Fruit fly (Drosophila melanogaster) whole organism, embryonic: ENCODE measurements around the gene GstD5.

Experiments used
- Antp ChIP-seq: fragments of 200-800 bp; sonication (Bioruptor generic); optimal IDR thresholded peaks from 3 replicates; lab custom pipeline; 2016; ENCODE audit warnings: missing biosample characterization, missing genetic modification characterization
- BEAF-32 ChIP-seq: fragments of 200-800 bp; sonication (Bioruptor generic); optimal IDR thresholded peaks from 3 replicates; lab custom pipeline; 2017; ENCODE audit warnings: missing biosample characterization, missing genetic modification characterization, mild to moderate bottlenecking, moderate library complexity, missing genetic modification reagents
- Bgb ChIP-seq: fragments of 200-800 bp; sonication (Bioruptor generic); IDR thresholded peaks from 2 replicates; pipeline ENCODE4 v1.3.6; 2022; ENCODE audit warnings: missing biosample characterization, missing genetic modification characterization; ENCODE audit not compliant: partially characterized antibody
- CG1024 ChIP-seq: fragments of 200-800 bp; sonication (Bioruptor generic); IDR thresholded peaks from 2 replicates; pipeline ENCODE4 v1.3.6; 2022; ENCODE audit warnings: missing biosample characterization, missing genetic modification characterization
- CG10462 ChIP-seq: fragments of 200-800 bp; sonication (Bioruptor generic); optimal IDR thresholded peaks from 2 replicates; lab custom pipeline; 2016; ENCODE audit warnings: missing biosample characterization, missing genetic modification characterization
- CG12659 ChIP-seq: fragments of 200-800 bp; sonication (Bioruptor generic); optimal IDR thresholded peaks from 3 replicates; lab custom pipeline; 2017; ENCODE audit warnings: mild to moderate bottlenecking, missing biosample characterization, missing genetic modification reagents, missing genetic modification characterization
- CG12769 ChIP-seq: fragments of 200-800 bp; sonication (Bioruptor generic); optimal IDR thresholded peaks from 2 replicates; lab custom pipeline; 2019; ENCODE audit warnings: missing biosample characterization, mild to moderate bottlenecking, missing genetic modification characterization, moderate library complexity
- CG14441 ChIP-seq: fragments of 200-800 bp; sonication (Bioruptor generic); IDR thresholded peaks from 2 replicates; pipeline ENCODE4 v1.3.6; 2022; ENCODE audit warnings: missing biosample characterization, missing genetic modification characterization
- CG14667 ChIP-seq: fragments of 200-800 bp; sonication (Bioruptor generic); IDR thresholded peaks from 2 replicates; pipeline ENCODE4 v1.3.6; 2022; ENCODE audit warnings: missing biosample characterization, missing genetic modification characterization
- CG1529 ChIP-seq: fragments of 200-800 bp; sonication (Bioruptor generic); optimal IDR thresholded peaks from 3 replicates; lab custom pipeline; 2018; ENCODE audit warnings: missing biosample characterization, missing genetic modification characterization
- CG15514 ChIP-seq: fragments of 200-800 bp; sonication (Bioruptor generic); optimal IDR thresholded peaks from 3 replicates; lab custom pipeline; 2017; ENCODE audit warnings: missing biosample characterization, missing genetic modification characterization, mild to moderate bottlenecking, moderate library complexity, missing genetic modification reagents
- CG1602 ChIP-seq: fragments of 200-800 bp; sonication (Bioruptor generic); optimal IDR thresholded peaks from 3 replicates; lab custom pipeline; 2016; ENCODE audit warnings: missing biosample characterization, missing genetic modification characterization
- CG17328 ChIP-seq: fragments of 200-800 bp; sonication (Bioruptor generic); IDR thresholded peaks from 2 replicates; pipeline ENCODE4 v1.3.6; 2022; ENCODE audit warnings: missing biosample characterization, missing genetic modification characterization
- CG18476 ChIP-seq: fragments of 200-800 bp; sonication (Bioruptor generic); optimal IDR thresholded peaks from 2 replicates; lab custom pipeline; 2016; ENCODE audit warnings: missing biosample characterization, mild to moderate bottlenecking, missing genetic modification characterization
- CG3163 ChIP-seq: fragments of 200-800 bp; sonication (Bioruptor generic); optimal IDR thresholded peaks from 3 replicates; lab custom pipeline; 2016; ENCODE audit warnings: missing biosample characterization, missing genetic modification characterization
- CG5180 ChIP-seq: fragments of 200-800 bp; sonication (Bioruptor generic); optimal IDR thresholded peaks from 3 replicates; lab custom pipeline; 2017; ENCODE audit warnings: missing biosample characterization, missing genetic modification characterization, mild to moderate bottlenecking, moderate library complexity, missing genetic modification reagents
- CG7556 ChIP-seq: fragments of 200-800 bp; sonication (Bioruptor generic); optimal IDR thresholded peaks from 2 replicates; lab custom pipeline; 2017; ENCODE audit warnings: missing biosample characterization, mild to moderate bottlenecking, missing genetic modification characterization
- CG8089 ChIP-seq: fragments of 200-800 bp; sonication (Bioruptor generic); optimal IDR thresholded peaks from 3 replicates; lab custom pipeline; 2016; ENCODE audit warnings: missing biosample characterization, missing genetic modification characterization
- CG9609 ChIP-seq: fragments of 200-800 bp; sonication (Bioruptor generic); optimal IDR thresholded peaks from 3 replicates; lab custom pipeline; 2016; ENCODE audit warnings: missing biosample characterization, missing genetic modification characterization
- Dbx ChIP-seq: fragments of 200-800 bp; sonication (Bioruptor generic); IDR thresholded peaks from 3 replicates; pipeline ENCODE4 v1.3.6; 2022; ENCODE audit warnings: missing biosample characterization, missing genetic modification characterization
- Dip3 ChIP-seq: fragments of 200-800 bp; sonication (Bioruptor generic); optimal IDR thresholded peaks from 3 replicates; lab custom pipeline; 2016; ENCODE audit warnings: missing biosample characterization, missing genetic modification characterization
- Doc3 ChIP-seq: fragments of 200-800 bp; sonication (Bioruptor generic); IDR thresholded peaks from 3 replicates; pipeline ENCODE4 v1.3.6; 2022; ENCODE audit warnings: missing biosample characterization, missing genetic modification characterization; ENCODE audit not compliant: partially characterized antibody
- E2f2 ChIP-seq: fragments of 200-800 bp; sonication (Bioruptor generic); IDR thresholded peaks from 2 replicates; pipeline ENCODE4 v1.3.6; 2022; ENCODE audit warnings: missing biosample characterization, missing genetic modification characterization
- Hr3 ChIP-seq: fragments of 200-800 bp; sonication (Bioruptor generic); optimal IDR thresholded peaks from 3 replicates; lab custom pipeline; 2016; ENCODE audit warnings: missing biosample characterization, missing genetic modification characterization
- Hsf ChIP-seq: fragments of 200-800 bp; sonication (Bioruptor generic); optimal IDR thresholded peaks from 3 replicates; lab custom pipeline; 2016; ENCODE audit warnings: missing biosample characterization, missing genetic modification characterization
- MBD-R2 ChIP-seq: fragments of 200-800 bp; sonication (Bioruptor generic); IDR thresholded peaks from 2 replicates; pipeline ENCODE4 v1.3.6; 2022; ENCODE audit warnings: missing biosample characterization, missing genetic modification characterization
- Meics ChIP-seq: fragments of 200-800 bp; sonication (Bioruptor generic); optimal IDR thresholded peaks from 2 replicates; lab custom pipeline; 2017; ENCODE audit warnings: missing biosample characterization, mild to moderate bottlenecking, missing genetic modification characterization
- NC2β ChIP-seq: fragments of 200-800 bp; sonication (Bioruptor generic); optimal IDR thresholded peaks from 2 replicates; lab custom pipeline; 2016; ENCODE audit warnings: missing biosample characterization, missing genetic modification characterization
- NFAT ChIP-seq: fragments of 200-800 bp; sonication (Bioruptor generic); IDR thresholded peaks from 2 replicates; pipeline ENCODE4 v1.3.6; 2022; ENCODE audit warnings: missing biosample characterization, missing genetic modification characterization
- Opbp ChIP-seq: fragments of 200-800 bp; sonication (Bioruptor generic); IDR thresholded peaks from 3 replicates; pipeline ENCODE4 v1.3.6; 2022; ENCODE audit warnings: missing biosample characterization, missing genetic modification characterization; ENCODE audit not compliant: partially characterized antibody
- PHDP ChIP-seq: fragments of 200-800 bp; sonication (Bioruptor generic); optimal IDR thresholded peaks from 3 replicates; lab custom pipeline; 2018; ENCODE audit warnings: missing biosample characterization, mild to moderate bottlenecking, missing genetic modification characterization, moderate library complexity
- Pdp1 ChIP-seq, 2 experiments: fragments of 200-800 bp; sonication (Bioruptor generic); optimal IDR thresholded peaks; 3 replicates each; lab custom pipeline; 2016; ENCODE audit warnings: missing biosample characterization in 2 of 2, missing genetic modification characterization in 2 of 2, mild to moderate bottlenecking in 1 of 2, moderate library complexity in 1 of 2
- Spps ChIP-seq: fragments of 200-800 bp; sonication (Bioruptor generic); optimal IDR thresholded peaks from 2 replicates; lab custom pipeline; 2018; ENCODE audit warnings: missing biosample characterization, mild to moderate bottlenecking, missing genetic modification characterization
- Sry-δ ChIP-seq: fragments of 200-800 bp; sonication (Bioruptor generic); optimal IDR thresholded peaks from 2 replicates; lab custom pipeline; 2016; ENCODE audit warnings: missing biosample characterization, missing genetic modification characterization
- Xbp1 ChIP-seq: fragments of 200-800 bp; sonication (Bioruptor generic); optimal IDR thresholded peaks from 3 replicates; lab custom pipeline; 2016; ENCODE audit warnings: missing biosample characterization, mild to moderate bottlenecking, missing genetic modification characterization
- Xrp1 ChIP-seq: fragments of 200-800 bp; sonication (Bioruptor generic); IDR thresholded peaks from 2 replicates; pipeline ENCODE4 v1.3.6; 2022; ENCODE audit warnings: missing biosample characterization, missing genetic modification characterization
- ac ChIP-seq: fragments of 200-800 bp; sonication (Bioruptor generic); optimal IDR thresholded peaks from 3 replicates; lab custom pipeline; 2017; ENCODE audit warnings: missing biosample characterization, mild to moderate bottlenecking, missing genetic modification characterization
- al ChIP-seq: fragments of 200-800 bp; sonication (Bioruptor generic); IDR thresholded peaks from 2 replicates; pipeline ENCODE4 v1.3.6; 2022; ENCODE audit warnings: missing biosample characterization, missing genetic modification characterization
- bab2 ChIP-seq: fragments of 200-800 bp; sonication (Bioruptor generic); optimal IDR thresholded peaks from 2 replicates; lab custom pipeline; 2016; ENCODE audit warnings: missing biosample characterization, missing genetic modification characterization
- danr ChIP-seq: fragments of 200-800 bp; sonication (Bioruptor generic); IDR thresholded peaks from 2 replicates; pipeline ENCODE4 v1.3.6; 2022; ENCODE audit warnings: missing biosample characterization, missing genetic modification characterization
- gro ChIP-seq: fragments of 200-800 bp; sonication (Bioruptor generic); optimal IDR thresholded peaks from 2 replicates; lab custom pipeline; 2016; ENCODE audit warnings: missing biosample characterization, missing genetic modification characterization
- hbn ChIP-seq: fragments of 200-800 bp; sonication (Bioruptor generic); IDR thresholded peaks from 2 replicates; pipeline ENCODE4 v1.3.6; 2022; ENCODE audit warnings: missing biosample characterization, missing genetic modification characterization; ENCODE audit not compliant: partially characterized antibody
- maf-S ChIP-seq: fragments of 200-800 bp; sonication (Bioruptor generic); optimal IDR thresholded peaks from 2 replicates; lab custom pipeline; 2016; ENCODE audit warnings: missing biosample characterization, missing genetic modification characterization
- p53 ChIP-seq: fragments of 200-800 bp; sonication (Bioruptor generic); optimal IDR thresholded peaks from 2 replicates; lab custom pipeline; 2016; ENCODE audit warnings: missing biosample characterization, missing genetic modification characterization
- psq ChIP-seq: fragments of 200-800 bp; sonication (Bioruptor generic); optimal IDR thresholded peaks from 2 replicates; lab custom pipeline; 2017; ENCODE audit warnings: missing biosample characterization, missing genetic modification characterization
- run ChIP-seq: fragments of 200-800 bp; sonication (Bioruptor generic); optimal IDR thresholded peaks from 3 replicates; lab custom pipeline; 2018; ENCODE audit warnings: missing biosample characterization, mild to moderate bottlenecking, missing genetic modification characterization
- sc ChIP-seq, 3 experiments: fragments of >200 bp in 2 of 3; fragments of 200-800 bp in 1 of 3; sonication (Bioruptor generic) in 1 of 3; optimal IDR thresholded peaks; 2 replicates in 2 of 3; 3 replicates in 1 of 3; lab custom pipeline; 2017; ENCODE audit warnings: mild to moderate bottlenecking in 1 of 3, missing biosample characterization in 1 of 3, missing genetic modification characterization in 1 of 3, missing genetic modification reagents in 1 of 3
- shn ChIP-seq: fragments of 200-800 bp; sonication (Bioruptor generic); optimal IDR thresholded peaks from 3 replicates; lab custom pipeline; 2016; ENCODE audit warnings: missing biosample characterization, missing genetic modification characterization
- sna ChIP-seq: fragments of 200-800 bp; sonication (Bioruptor generic); IDR thresholded peaks from 2 replicates; pipeline ENCODE4 v1.3.6; 2022; ENCODE audit warnings: missing biosample characterization, missing genetic modification characterization; ENCODE audit not compliant: partially characterized antibody
- sr ChIP-seq: fragments of 200-800 bp; sonication (Bioruptor generic); IDR thresholded peaks from 3 replicates; pipeline ENCODE4 v1.3.6; 2022; ENCODE audit warnings: missing biosample characterization, missing genetic modification characterization
- toy ChIP-seq: fragments of 200-800 bp; sonication (Bioruptor generic); IDR thresholded peaks from 2 replicates; pipeline ENCODE4 v1.3.6; 2022; ENCODE audit warnings: missing biosample characterization, missing genetic modification characterization

GstD5 gene

DNA sequence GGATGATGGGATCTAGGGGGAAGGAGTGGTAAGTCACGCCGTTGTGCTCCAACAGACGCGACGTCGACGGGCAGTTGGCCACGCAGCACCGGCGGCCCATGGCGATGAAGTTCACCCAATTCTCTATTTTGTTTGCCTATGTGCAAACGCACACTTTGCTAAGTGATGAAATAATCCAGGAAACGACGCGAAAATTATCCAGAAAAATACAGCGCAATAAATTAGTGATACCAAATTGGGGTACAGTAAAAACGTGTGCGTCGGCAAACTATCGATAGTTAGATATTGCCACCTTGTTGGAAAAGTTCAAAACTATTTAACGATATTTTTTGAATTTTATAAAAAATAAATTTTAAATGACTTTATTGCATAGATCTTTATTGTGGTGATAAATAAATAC, 19.5 kb upstream of the GstD5 start, which contains the start of gene MBD-R2 (continued):
- TF ChIP-seq PHDP (tag; lab: Kevin White, UChicago) (peak; percentile 11), CG10462 (GFP tag; lab: Kevin White, UChicago) (no peak), al (no peak), p53 (GFP tag; lab: Kevin White, UChicago) (no peak), NFAT (GFP tag; lab: Robert Waterston, UW) (no peak), Sry-δ (GFP tag; lab: Kevin White, UChicago) (peak; percentile 62), Opbp (peak; percentile 80; the same call in 2 of the 3 replicates), bab2 (GFP tag; lab: Kevin White, UChicago) (no peak), sc (optimal IDR thresholded peaks at IDR 0.05; lab: Kevin White, UChicago) (no peak), sc (GFP tag; optimal IDR thresholded peaks at IDR 0.05; lab: Kevin White, UChicago) (no peak), CG15514 (GFP tag; lab: Kevin White, UChicago) (peak; percentile 47), Dbx (GFP tag; lab: Robert Waterston, UW) (no peak), CG8089 (GFP tag; lab: Kevin White, UChicago) (no peak), shn (no peak), run (tag; lab: Kevin White, UChicago) (no peak), sna (peak; percentile 42; the same call in 1 of the 2 replicates), psq (GFP tag; lab: Kevin White, UChicago) (no peak), CG17328 (GFP tag; lab: Robert Waterston, UW) (0 out of 2 replicates have a peak, but pooled peaks have one; percentile 27), BEAF-32 (GFP tag; lab: Kevin White, UChicago) (peak; percentile 82), CG7556 (GFP tag; lab: Kevin White, UChicago) (no peak), CG14441 (GFP tag; lab: Robert Waterston, UW) (no peak), CG14667 (GFP tag; lab: Robert Waterston, UW) (no peak), hbn (GFP tag; lab: Robert Waterston, UW) (peak; percentile 71), CG3163 (GFP tag; lab: Kevin White, UChicago) (no peak), sr (no peak), CG1602 (GFP tag; lab: Kevin White, UChicago) (no peak), danr (GFP tag; lab: Robert Waterston, UW) (no peak), CG9609 (GFP tag; lab: Kevin White, UChicago) (no peak), Xbp1 (no peak), Dip3 (GFP tag; lab: Kevin White, UChicago) (no peak), Xrp1 (GFP tag; lab: Robert Waterston, UW) (0 out of 2 replicates have a peak, but pooled peaks have one; percentile 16), Pdp1 (GFP tag; optimal IDR thresholded peaks at IDR 0.05; lab: Kevin White, UChicago) (peak in 1 of 2 experiments; percentile 21), maf-S (no peak), Hr3 (no peak), gro (GFP tag; lab: Kevin White, UChicago) (no peak), Antp (GFP tag; lab: Kevin White, UChicago) (no peak), CG1024 (GFP tag; lab: Robert Waterston, UW) (no peak), CG5180 (no peak), CG1529 (no peak), Spps (tag; lab: Kevin White, UChicago) (no peak), Hsf (GFP tag; lab: Kevin White, UChicago) (no peak), Meics (GFP tag; lab: Kevin White, UChicago) (no peak), CG12659 (GFP tag; lab: Kevin White, UChicago) (peak; percentile 62), Bgb (peak; percentile 67), E2f2 (GFP tag; lab: Robert Waterston, UW) (peak; percentile 71), toy (no peak), ac (GFP tag; lab: Kevin White, UChicago) (no peak), CG18476 (no peak), Doc3 (GFP tag; lab: Robert Waterston, UW) (peak; percentile 56; the same call in 2 of the 3 replicates), CG12769 (tag; lab: Kevin White, UChicago) (no peak), MBD-R2 (GFP tag; lab: Robert Waterston, UW) (peak; percentile 82), NC2β (GFP tag; lab: Kevin White, UChicago) (no peak)
